Fruit fly (Drosophila melanogaster): ENCODE data around the gene CG12375.

Gene CG12375

DNA sequence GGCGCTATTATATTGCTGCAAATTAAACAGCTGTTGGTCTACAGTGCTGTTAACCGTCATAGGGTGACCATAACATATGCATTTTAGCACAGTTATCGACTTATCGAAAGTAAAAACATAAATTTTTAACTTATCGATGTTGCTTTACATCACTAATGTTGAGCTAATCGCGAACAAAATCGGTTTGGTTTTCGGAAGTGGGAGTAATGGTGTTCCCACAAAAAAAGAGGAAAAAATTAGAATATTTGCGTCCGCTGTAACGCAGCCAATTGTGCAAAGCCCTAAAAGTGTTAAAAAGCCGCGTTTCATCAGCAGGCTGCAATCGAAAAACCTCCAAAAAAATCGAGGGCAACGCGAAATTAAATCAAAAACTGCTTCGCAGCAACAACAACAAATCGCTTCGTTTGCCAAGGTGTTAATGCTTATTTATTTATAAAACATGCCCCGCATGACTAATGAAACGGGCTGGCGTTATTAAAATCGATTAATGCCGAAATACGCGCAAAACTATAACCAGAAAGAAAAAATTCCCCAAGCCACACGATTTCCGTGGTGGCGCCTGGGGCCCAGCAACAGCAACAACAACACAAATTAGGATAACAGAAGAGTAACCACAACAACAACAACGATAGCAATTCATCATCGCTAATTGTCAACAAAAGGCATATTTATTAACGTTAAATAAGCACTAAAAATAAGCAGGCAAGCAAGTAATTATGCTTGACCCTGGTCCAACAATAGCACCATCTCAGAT is at the start of gene CG12375, which contains the start of gene CG8668 (continued):
- TF ChIP-seq CG4360 (GFP tag; IDR thresholded peaks at IDR 0.05) (peak; percentile 89), CG17612 (GFP tag; IDR thresholded peaks at IDR 0.05) (no peak), CG33213 (GFP tag; optimal IDR thresholded peaks at IDR 0.05) (peak; percentile 9), Pdp1 (GFP tag; optimal IDR thresholded peaks at IDR 0.05) (peak in 1 of 2 experiments; percentile 18), CG13287 (GFP tag; IDR thresholded peaks at IDR 0.05; ENCODE audit: partially characterized antibody) (peak; percentile 87), CG10267 (tag; optimal IDR thresholded peaks at IDR 0.05) (peak; percentile 37), vvl (GFP tag; IDR thresholded peaks at IDR 0.05) (peak; percentile 59; the same call in 1 of the 2 replicates), CG7963 (GFP tag; IDR thresholded peaks at IDR 0.05; ENCODE audit: partially characterized antibody) (peak; percentile 74; the same call in 2 of the 3 replicates), CG6791 (GFP tag; IDR thresholded peaks at IDR 0.05; ENCODE audit: partially characterized antibody) (peak; percentile 83), inv (GFP tag; IDR thresholded peaks at IDR 0.05; ENCODE audit: partially characterized antibody) (peak; percentile 51), CG14014 (GFP tag; IDR thresholded peaks at IDR 0.05) (0 out of 2 replicates have a peak, but pooled peaks have one; percentile 6), Opbp (GFP tag; IDR thresholded peaks at IDR 0.05; ENCODE audit: partially characterized antibody) (peak; percentile 83), HLH4C (GFP tag; IDR thresholded peaks at IDR 0.05; ENCODE audit: partially characterized antibody) (peak; percentile 79), nmo (GFP tag; optimal IDR thresholded peaks at IDR 0.05) (peak; percentile 3), MTF-1 (GFP tag; optimal IDR thresholded peaks at IDR 0.05; ENCODE audit: borderline replicate concordance) (no peak), CG16815 (GFP tag; optimal IDR thresholded peaks at IDR 0.05) (no peak), ab (GFP tag; optimal IDR thresholded peaks at IDR 0.05) (no peak), slp2 (GFP tag; optimal IDR thresholded peaks at IDR 0.05) (no peak), CG2202 (tag; optimal IDR thresholded peaks at IDR 0.05) (no peak), CG13624 (GFP tag; optimal IDR thresholded peaks at IDR 0.05) (peak; percentile 28), exex (tag; optimal IDR thresholded peaks at IDR 0.05) (peak; percentile 59), CG11456 (GFP tag; IDR thresholded peaks at IDR 0.05) (no peak), unpg (GFP tag; optimal IDR thresholded peaks at IDR 0.05) (no peak), chinmo (GFP tag; IDR thresholded peaks at IDR 0.05; ENCODE audit: partially characterized antibody) (0 out of 4 replicates have a peak, but pooled peaks have one; percentile 37), nerfin-2 (GFP tag; IDR thresholded peaks at IDR 0.05; ENCODE audit: partially characterized antibody) (peak; percentile 64), HmgZ (tag; optimal IDR thresholded peaks at IDR 0.05) (peak; percentile 8), sens (GFP tag) (peak; percentile 90), Dll (GFP tag; IDR thresholded peaks at IDR 0.05; ENCODE audit: partially characterized antibody) (peak; percentile 80), Stat92E (GFP tag; optimal IDR thresholded peaks at IDR 0.05) (peak in 1 of 3 experiments; percentile 15), CG14710 (tag; optimal IDR thresholded peaks at IDR 0.05) (peak; percentile 40), Ets97D (GFP tag; optimal IDR thresholded peaks at IDR 0.05) (peak; percentile 70), MBD-R2 (GFP tag; IDR thresholded peaks at IDR 0.05) (peak; percentile 71), CG34376 (GFP tag; optimal IDR thresholded peaks at IDR 0.05) (peak; percentile 46), ato (GFP tag; IDR thresholded peaks at IDR 0.05; ENCODE audit: partially characterized antibody) (peak; percentile 79), mld (GFP tag; IDR thresholded peaks at IDR 0.05; ENCODE audit: partially characterized antibody) (peak; percentile 57; the same call in 2 of the 3 replicates), Fer2 (tag; optimal IDR thresholded peaks at IDR 0.05) (no peak), YL-1 (GFP tag; optimal IDR thresholded peaks at IDR 0.05) (peak; percentile 46), Myb (GFP tag; optimal IDR thresholded peaks at IDR 0.05) (peak; percentile 21), crp (GFP tag; optimal IDR thresholded peaks at IDR 0.05) (peak in 1 of 2 experiments; percentile 80), cad (GFP tag; optimal IDR thresholded peaks at IDR 0.05) (no peak), br (optimal IDR thresholded peaks at IDR 0.05) (no peak), sna (GFP tag; IDR thresholded peaks at IDR 0.05; ENCODE audit: partially characterized antibody) (peak; percentile 74; the same call in 1 of the 2 replicates), CG42726 (GFP tag; IDR thresholded peaks at IDR 0.05; ENCODE audit: partially characterized antibody) (peak; percentile 5; the same call in 1 of the 2 replicates), Lim3 (GFP tag; IDR thresholded peaks at IDR 0.05) (no peak), CG2120 (GFP tag; optimal IDR thresholded peaks at IDR 0.05) (peak; percentile 2), CG9609 (GFP tag; optimal IDR thresholded peaks at IDR 0.05) (no peak), pum (GFP tag; optimal IDR thresholded peaks at IDR 0.05) (no peak)
